Worm (Caenorhabditis elegans) whole organism, late embryonic: Measurements from ENCODE around the gene math-28.

Source experiments
- C38D4.7 ChIP-seq: fragments of 200-800 bp; sonication (Bioruptor generic); optimal IDR thresholded peaks from 2 replicates; lab custom pipeline; 2018; ENCODE audit warnings: mild to moderate bottlenecking, missing genetic modification characterization, moderate library complexity, missing compliant biosample characterization
- F13H6.1 ChIP-seq: sonication (generic microtip); optimal IDR thresholded peaks from 2 replicates; lab custom pipeline; 2016; ENCODE audit warnings: missing genetic modification characterization, missing compliant biosample characterization
- eyg-1 ChIP-seq: sonication (generic microtip); optimal IDR thresholded peaks from 2 replicates; lab custom pipeline; 2016; ENCODE audit warnings: missing genotype, missing genetic modification characterization, missing compliant biosample characterization
- fkh-10 ChIP-seq: fragments of 150-350 bp; optimal IDR thresholded peaks from 2 replicates; lab custom pipeline; 2014; ENCODE audit warnings: missing biosample characterization, missing genetic modification reagents, missing genetic modification characterization
- hlh-30 ChIP-seq: sonication (generic microtip); optimal IDR thresholded peaks from 2 replicates; lab custom pipeline; 2017; ENCODE audit warnings: antibody characterized with exemption, missing genetic modification characterization, missing compliant biosample characterization; ENCODE audit not compliant: insufficient read depth
- lim-6 ChIP-seq: sonication (generic microtip); optimal IDR thresholded peaks from 2 replicates; lab custom pipeline; 2016; ENCODE audit warnings: missing genetic modification characterization, missing compliant biosample characterization

DNA sequence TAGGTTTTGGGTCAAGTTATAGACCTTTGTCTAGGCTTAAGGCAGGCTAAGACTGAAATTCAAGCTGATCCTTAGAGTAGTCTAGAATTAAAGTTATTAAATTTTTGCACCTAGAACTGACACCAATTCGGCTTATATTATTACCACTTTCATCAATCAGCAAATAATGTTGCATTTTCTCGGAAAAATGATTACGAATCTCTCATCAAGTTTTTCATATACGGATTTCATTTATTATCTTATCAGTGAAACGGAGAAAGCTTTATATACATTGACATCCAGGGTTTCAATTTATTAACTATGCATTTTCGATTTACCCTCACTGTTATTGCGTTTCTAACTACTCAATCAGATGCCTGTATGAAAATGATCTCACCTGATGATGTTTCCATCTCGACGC, 21.9 kb upstream of the math-28 start, which contains the start of gene K07G6.1:
- TF ChIP-seq fkh-10 (no peak), C38D4.7 (GFP tag; lab: Kevin White, UChicago) (no peak), eyg-1 (no peak), F13H6.1 (no peak), lim-6 (tag; lab: Kevin White, UChicago) (no peak), hlh-30 (no peak)
